Fruit fly (Drosophila melanogaster) whole organism, adult: Measurements from ENCODE around the gene CG34174.
A peak's percentile ranks its signal among the peaks of the same experiment; 100 is the strongest.

Experiments
- CG7101 ChIP-seq: fragments of 200-800 bp; sonication (Bioruptor generic); optimal IDR thresholded peaks from 2 replicates; lab custom pipeline; 2018; ENCODE audit warnings: missing biosample characterization, mild to moderate bottlenecking, missing genetic modification characterization, moderate library complexity
- Clk ChIP-seq: fragments of 200-800 bp; sonication (Bioruptor generic); optimal IDR thresholded peaks from 2 replicates; lab custom pipeline; 2017; ENCODE audit warnings: missing biosample characterization, missing genetic modification characterization
- Hr96 ChIP-seq: fragments of 200-800 bp; sonication (Bioruptor generic); optimal IDR thresholded peaks from 2 replicates; lab custom pipeline; 2016; ENCODE audit warnings: missing biosample characterization, missing genetic modification characterization
- cic ChIP-seq: fragments of 200-800 bp; sonication (Bioruptor generic); optimal IDR thresholded peaks from 2 replicates; lab custom pipeline; 2017; ENCODE audit warnings: missing biosample characterization, mild to moderate bottlenecking, missing genetic modification characterization, moderate library complexity

DNA sequence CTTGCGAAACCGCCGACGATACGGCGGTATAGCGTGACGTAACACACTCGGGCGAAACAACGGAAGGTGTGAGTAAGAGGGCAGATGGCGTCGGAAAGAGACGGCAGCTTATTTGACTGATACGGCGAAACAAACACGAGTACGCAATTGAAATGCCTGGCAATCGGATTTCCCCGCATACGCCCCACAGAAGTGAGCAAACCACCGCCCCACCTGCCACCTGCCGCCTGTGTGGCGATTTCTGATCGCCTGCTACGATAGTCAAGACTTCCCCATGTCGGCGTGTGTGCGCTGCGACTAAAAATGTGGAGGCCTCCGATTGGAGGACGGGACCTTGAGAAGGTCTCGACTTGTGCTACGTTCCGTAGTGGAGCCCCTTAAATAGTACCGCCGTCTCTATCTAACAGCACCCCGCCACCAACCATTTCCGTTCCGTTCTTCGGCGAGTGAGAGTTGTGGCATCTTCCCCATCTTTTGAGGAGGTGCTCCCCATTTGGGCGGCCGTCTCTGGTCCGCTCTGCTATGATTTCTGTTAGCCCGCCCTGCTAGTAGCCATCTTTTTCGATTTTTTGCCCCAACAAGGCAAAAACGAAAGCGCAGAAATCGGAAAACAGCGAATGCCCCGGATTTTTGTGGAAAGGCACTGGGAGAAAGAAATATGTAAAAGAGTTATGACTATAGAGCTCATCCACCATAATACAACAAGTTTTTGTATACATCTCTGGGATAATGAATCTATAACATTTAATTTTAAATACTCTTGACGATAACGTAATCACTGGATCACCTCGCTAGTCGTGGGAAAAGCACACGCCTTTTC, 15.2 kb upstream of the CG34174 start:
- TF ChIP-seq Clk (GFP tag; lab: Kevin White, UChicago), result no peak
- TF ChIP-seq CG7101 (tag; lab: Kevin White, UChicago), result peak; percentile 47
- TF ChIP-seq Hr96, result peak; percentile 47
- peak; percentile 93 for TF ChIP-seq cic
